Worm (Caenorhabditis elegans) whole organism, young adult: ENCODE data around the gene F46G10.4.

Source experiments
- B0336.3 ChIP-seq: fragments of 200-800 bp; sonication (Bioruptor generic); IDR thresholded peaks from 2 replicates; pipeline ENCODE4 v1.3.6; 2022; ENCODE audit warnings: missing genetic modification characterization, missing compliant biosample characterization
- F49E8.2 ChIP-seq: sonication (generic microtip); optimal IDR thresholded peaks from 3 replicates; lab custom pipeline; 2017; ENCODE audit warnings: missing genetic modification characterization, mild to moderate bottlenecking, missing compliant biosample characterization, antibody characterized with exemption, moderate library complexity; ENCODE audit not compliant: insufficient read depth
- hlh-12 ChIP-seq: sonication (generic microtip); optimal IDR thresholded peaks from 2 replicates; lab custom pipeline; 2016; ENCODE audit warnings: missing genetic modification characterization, missing compliant biosample characterization
- madf-10 ChIP-seq: sonication (generic microtip); optimal IDR thresholded peaks from 2 replicates; lab custom pipeline; 2016; ENCODE audit warnings: mild to moderate bottlenecking, missing genetic modification characterization, missing compliant biosample characterization
- unc-130 ChIP-seq: sonication (generic microtip); optimal IDR thresholded peaks from 2 replicates; lab custom pipeline; 2016; ENCODE audit warnings: missing genetic modification reagents, missing genetic modification characterization, missing compliant biosample characterization
- unc-62 ChIP-seq: fragments of 150-350 bp; optimal IDR thresholded peaks from 2 replicates; lab custom pipeline; 2014; ENCODE audit warnings: missing biosample characterization, missing genetic modification reagents, missing genetic modification characterization
- ztf-28 ChIP-seq: fragments of 200-800 bp; sonication (Bioruptor generic); IDR thresholded peaks from 2 replicates; pipeline ENCODE4 v1.3.6; 2022; ENCODE audit warnings: missing genetic modification reagents, missing genetic modification characterization, missing compliant biosample characterization

DNA sequence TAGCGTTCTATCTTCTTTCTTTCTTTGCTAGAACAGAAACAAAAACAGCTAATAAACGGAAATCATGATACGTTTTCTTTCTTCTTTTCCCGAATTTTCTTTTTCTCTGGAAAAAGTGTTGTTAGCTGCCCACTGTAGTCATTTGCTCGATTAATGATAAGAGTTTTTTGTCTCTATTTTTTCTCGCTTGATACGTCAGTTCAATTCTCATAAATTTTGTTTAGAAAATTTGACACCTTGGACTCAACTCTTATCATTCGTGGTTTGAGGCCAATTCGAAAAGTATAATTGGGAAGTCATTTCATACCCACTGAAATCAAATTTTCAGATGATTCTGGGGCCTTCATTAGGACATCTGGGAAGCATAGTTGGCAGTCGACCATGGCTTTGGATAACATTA lies 8.0 kb downstream of the F46G10.4 start:
- no peak for TF ChIP-seq hlh-12
- TF ChIP-seq unc-130 (GFP tag; lab: Kevin White, UChicago): no peak
- no peak for TF ChIP-seq B0336.3 (GFP tag; lab: Robert Waterston, UW)
- no peak for TF ChIP-seq madf-10
- no peak for TF ChIP-seq ztf-28
- no peak for TF ChIP-seq F49E8.2 (tag; lab: Kevin White, UChicago)
- no peak for TF ChIP-seq unc-62 (GFP tag; lab: Kevin White, UChicago)
